Worm (Caenorhabditis elegans): ENCODE data around the gene str-94.

The str-94 gene

ce11 chrV:9232296-9232695 lies 16.8 kb downstream of the str-94 start, which contains the start of gene F07C3.3:
Gene F07C3.3, minus strand, starts transcription at chrV:9232396.
- TF ChIP-seq ZK546.5 (tag; optimal IDR thresholded peaks at IDR 0.05) = no peak
- no peak for TF ChIP-seq nhr-12 (tag; optimal IDR thresholded peaks at IDR 0.05)
- no peak for TF ChIP-seq eor-1 (tag; optimal IDR thresholded peaks at IDR 0.05)
- TF ChIP-seq jun-1 (tag; optimal IDR thresholded peaks at IDR 0.05) = no peak
- TF ChIP-seq daf-12 (tag; optimal IDR thresholded peaks at IDR 0.05) = no peak
- TF ChIP-seq ztf-11 (tag; optimal IDR thresholded peaks at IDR 0.05) = no peak
- TF ChIP-seq sea-2 (GFP tag; optimal IDR thresholded peaks at IDR 0.05) = no peak
- no peak for TF ChIP-seq fkh-10 (GFP tag; optimal IDR thresholded peaks at IDR 0.05)
- TF ChIP-seq nhr-28 (tag; optimal IDR thresholded peaks at IDR 0.05) = no peak
- TF ChIP-seq nhr-77 (tag; optimal IDR thresholded peaks at IDR 0.05) = no peak
- TF ChIP-seq nhr-237 (tag; optimal IDR thresholded peaks at IDR 0.05) = no peak
- TF ChIP-seq ceh-82 (tag; optimal IDR thresholded peaks at IDR 0.05) = no peak
- TF ChIP-seq ztf-4 (tag; optimal IDR thresholded peaks at IDR 0.05) = no peak
- TF ChIP-seq skn-1 (tag; optimal IDR thresholded peaks at IDR 0.05) = no peak

- TF ChIP-seq fkh-2 (tag; optimal IDR thresholded peaks at IDR 0.05) = no peak
- TF ChIP-seq nfya-1 (tag; optimal IDR thresholded peaks at IDR 0.05; ENCODE audit: insufficient read depth) = peak; percentile 41
- peak; percentile 26 for TF ChIP-seq hmg-11 (tag; optimal IDR thresholded peaks at IDR 0.05)
- peak; percentile 13 for TF ChIP-seq fkh-10 (GFP tag; optimal IDR thresholded peaks at IDR 0.05)
- no peak for TF ChIP-seq nhr-28 (tag; optimal IDR thresholded peaks at IDR 0.05)
- peak; percentile 62 for TF ChIP-seq lin-39 (tag; optimal IDR thresholded peaks at IDR 0.05)
Observed at ce11 chrV:9225675-9226144, 23.4 kb downstream of the str-94 start, which contains the start of gene F07C3.2. Gene F07C3.2, plus strand, starts transcription at chrV:9226094.

ce11 chrV:9224981-9225380 lies 24.1 kb downstream of the str-94 start:
- TF ChIP-seq nhr-25 (tag; optimal IDR thresholded peaks at IDR 0.05) (peak; percentile 38), elt-1 (tag; optimal IDR thresholded peaks at IDR 0.05) (no peak), nhr-23 (tag; optimal IDR thresholded peaks at IDR 0.05) (no peak), nhr-76 (tag; optimal IDR thresholded peaks at IDR 0.05) (no peak), daf-12 (tag; optimal IDR thresholded peaks at IDR 0.05) (no peak), nfya-1 (tag; optimal IDR thresholded peaks at IDR 0.05; ENCODE audit: insufficient read depth) (no peak)

- TF ChIP-seq pqm-1 (tag; optimal IDR thresholded peaks at IDR 0.05) (no peak), egl-5 (tag; optimal IDR thresholded peaks at IDR 0.05) (no peak), elt-3 (tag; optimal IDR thresholded peaks at IDR 0.05) (no peak), R02D3.7 (tag; optimal IDR thresholded peaks at IDR 0.05) (no peak), nhr-25 (tag; optimal IDR thresholded peaks at IDR 0.05) (no peak), lin-15B (tag; optimal IDR thresholded peaks at IDR 0.05) (no peak), nhr-28 (tag; optimal IDR thresholded peaks at IDR 0.05) (no peak), aly-2 (tag; optimal IDR thresholded peaks at IDR 0.05) (no peak), ceh-9 (tag; optimal IDR thresholded peaks at IDR 0.05) (no peak), egl-27 (tag; optimal IDR thresholded peaks at IDR 0.05) (no peak), lin-39 (tag; optimal IDR thresholded peaks at IDR 0.05) (no peak), ama-1 (optimal IDR thresholded peaks at IDR 0.05) (no peak), jun-1 (tag; optimal IDR thresholded peaks at IDR 0.05) (no peak), nhr-67 (tag; optimal IDR thresholded peaks at IDR 0.05) (no peak), fkh-10 (GFP tag; optimal IDR thresholded peaks at IDR 0.05) (no peak), eor-1 (tag; optimal IDR thresholded peaks at IDR 0.05) (no peak), unc-62 (GFP tag; optimal IDR thresholded peaks at IDR 0.05) (no peak), nhr-23 (tag; optimal IDR thresholded peaks at IDR 0.05) (no peak), skn-1 (tag; optimal IDR thresholded peaks at IDR 0.05) (no peak), ZK546.5 (tag; optimal IDR thresholded peaks at IDR 0.05) (no peak)
Observed at ce11 chrV:9224377-9224776, 24.7 kb downstream of the str-94 start.

ce11 chrV:9222819-9223218 lies 26.3 kb downstream of the str-94 start:
- no peak for TF ChIP-seq ceh-28 (tag; optimal IDR thresholded peaks at IDR 0.05)
- no peak for TF ChIP-seq ztf-4 (tag; optimal IDR thresholded peaks at IDR 0.05)

- TF ChIP-seq nhr-25 (tag; optimal IDR thresholded peaks at IDR 0.05) (peak; percentile 25), fos-1 (tag; optimal IDR thresholded peaks at IDR 0.05) (no peak)
Observed at ce11 chrV:9221566-9221965, 27.5 kb downstream of the str-94 start, which contains the start of gene grd-6. Gene grd-6, plus strand, starts transcription at chrV:9221866.

Data from whole organism, L3 larva.